Fruit fly (Drosophila melanogaster) whole organism, embryonic: Measurements from ENCODE around the gene CG32700.

Experiments
- Adf1 ChIP-seq: fragments of 200-800 bp; sonication (Bioruptor generic); IDR thresholded peaks from 2 replicates; pipeline ENCODE4 v1.3.6; 2022; ENCODE audit warnings: missing biosample characterization, missing genetic modification characterization
- BEAF-32 ChIP-seq: fragments of 200-800 bp; sonication (Bioruptor generic); optimal IDR thresholded peaks from 3 replicates; lab custom pipeline; 2017; ENCODE audit warnings: missing biosample characterization, missing genetic modification characterization, mild to moderate bottlenecking, moderate library complexity, missing genetic modification reagents
- C15 ChIP-seq: fragments of 200-800 bp; sonication (Bioruptor generic); IDR thresholded peaks from 3 replicates; pipeline ENCODE4 v1.3.6; 2022; ENCODE audit warnings: missing biosample characterization, missing genetic modification characterization
- CG10147 ChIP-seq: fragments of 200-800 bp; sonication (Bioruptor generic); optimal IDR thresholded peaks from 2 replicates; lab custom pipeline; 2019; ENCODE audit warnings: missing biosample characterization, mild to moderate bottlenecking, missing genetic modification characterization, moderate library complexity
- CG10565 ChIP-seq: fragments of 200-800 bp; sonication (Bioruptor generic); optimal IDR thresholded peaks from 3 replicates; lab custom pipeline; 2016; ENCODE audit warnings: missing biosample characterization, mild to moderate bottlenecking, missing genetic modification characterization
- CG12071 ChIP-seq: fragments of 200-800 bp; sonication (Bioruptor generic); optimal IDR thresholded peaks from 3 replicates; lab custom pipeline; 2018; ENCODE audit warnings: missing biosample characterization, mild to moderate bottlenecking, missing genetic modification characterization
- CG12391 ChIP-seq: fragments of 200-800 bp; sonication (Bioruptor generic); optimal IDR thresholded peaks from 3 replicates; lab custom pipeline; 2018; ENCODE audit warnings: missing biosample characterization, mild to moderate bottlenecking, missing genetic modification characterization, moderate library complexity
- CG12659 ChIP-seq: fragments of 200-800 bp; sonication (Bioruptor generic); optimal IDR thresholded peaks from 3 replicates; lab custom pipeline; 2017; ENCODE audit warnings: mild to moderate bottlenecking, missing biosample characterization, missing genetic modification reagents, missing genetic modification characterization
- CG13424 ChIP-seq: fragments of 200-800 bp; sonication (Bioruptor generic); optimal IDR thresholded peaks from 2 replicates; lab custom pipeline; 2019; ENCODE audit warnings: missing biosample characterization, mild to moderate bottlenecking, missing genetic modification characterization, moderate library complexity
- CG14014 ChIP-seq: fragments of 200-800 bp; sonication (Bioruptor generic); IDR thresholded peaks from 2 replicates; pipeline ENCODE4 v1.3.6; 2022; ENCODE audit warnings: missing biosample characterization, missing genetic modification characterization
- CG15011 ChIP-seq: fragments of 200-800 bp; sonication (Bioruptor generic); optimal IDR thresholded peaks from 3 replicates; lab custom pipeline; 2018; ENCODE audit warnings: missing biosample characterization, mild to moderate bottlenecking, missing genetic modification characterization
- CG17568 ChIP-seq: fragments of 200-800 bp; sonication (Bioruptor generic); optimal IDR thresholded peaks from 2 replicates; lab custom pipeline; 2018; ENCODE audit warnings: missing biosample characterization, mild to moderate bottlenecking, missing genetic modification characterization, moderate library complexity
- CG17829 ChIP-seq: fragments of 200-800 bp; optimal IDR thresholded peaks from 2 replicates; lab custom pipeline; 2019; ENCODE audit warnings: missing biosample characterization, mild to moderate bottlenecking, missing genetic modification characterization, moderate library complexity
- CG18599 ChIP-seq: fragments of 200-800 bp; sonication (Bioruptor generic); optimal IDR thresholded peaks from 3 replicates; lab custom pipeline; 2017; ENCODE audit warnings: missing biosample characterization, missing genetic modification characterization, mild to moderate bottlenecking, moderate library complexity, missing genetic modification reagents
- CG2116 ChIP-seq: fragments of 200-800 bp; sonication (Bioruptor generic); optimal IDR thresholded peaks from 3 replicates; lab custom pipeline; 2018; ENCODE audit warnings: missing biosample characterization, mild to moderate bottlenecking, missing genetic modification characterization
- CG2678 ChIP-seq: fragments of 200-800 bp; sonication (Bioruptor generic); optimal IDR thresholded peaks from 3 replicates; lab custom pipeline; 2019; ENCODE audit warnings: missing biosample characterization, mild to moderate bottlenecking, missing genetic modification characterization, moderate library complexity
- CG32532 ChIP-seq: fragments of 200-800 bp; sonication (Bioruptor generic); IDR thresholded peaks from 2 replicates; pipeline ENCODE4 v1.3.6; 2022; ENCODE audit warnings: missing biosample characterization, missing genetic modification characterization
- CG3726 ChIP-seq: fragments of 200-800 bp; sonication (Bioruptor generic); IDR thresholded peaks from 3 replicates; pipeline ENCODE4, ENCODE4 v1.3.6; 2022; ENCODE audit warnings: missing biosample characterization, missing genetic modification characterization
- CG8281 ChIP-seq: fragments of 200-800 bp; sonication (Bioruptor generic); optimal IDR thresholded peaks from 2 replicates; lab custom pipeline; 2018; ENCODE audit warnings: missing biosample characterization, mild to moderate bottlenecking, missing genetic modification characterization, moderate library complexity
- CG9876 ChIP-seq: fragments of 200-800 bp; sonication (Bioruptor generic); optimal IDR thresholded peaks from 2 replicates; lab custom pipeline; 2016; ENCODE audit warnings: missing biosample characterization, missing genetic modification characterization
- Chrac-16 ChIP-seq: fragments of 200-800 bp; sonication (Bioruptor generic); optimal IDR thresholded peaks from 3 replicates; lab custom pipeline; 2016; ENCODE audit warnings: missing biosample characterization, missing genetic modification characterization
- Dip2 ChIP-seq: fragments of 200-800 bp; sonication (Bioruptor generic); IDR thresholded peaks from 2 replicates; pipeline ENCODE4 v1.3.6; 2022; ENCODE audit warnings: missing biosample characterization, missing genetic modification characterization
- Ets65A ChIP-seq: fragments of 200-800 bp; sonication (Bioruptor generic); peaks from one replicate; lab custom pipeline; 2016; ENCODE audit warnings: missing biosample characterization, missing genetic modification characterization
- Fer3 ChIP-seq: fragments of 200-800 bp; sonication (Bioruptor generic); optimal IDR thresholded peaks from 2 replicates; lab custom pipeline; 2018; ENCODE audit warnings: missing biosample characterization, mild to moderate bottlenecking, missing genetic modification characterization, moderate library complexity
- HLH54F ChIP-seq: fragments of 200-800 bp; sonication (Bioruptor generic); optimal IDR thresholded peaks from 3 replicates; lab custom pipeline; 2016; ENCODE audit warnings: missing biosample characterization, missing genetic modification characterization
- Hmx ChIP-seq: fragments of 200-800 bp; sonication (Bioruptor generic); optimal IDR thresholded peaks from 2 replicates; lab custom pipeline; 2016; ENCODE audit warnings: missing biosample characterization, missing genetic modification characterization
- Kr ChIP-seq: fragments of 200-800 bp; sonication (Bioruptor generic); optimal IDR thresholded peaks from 2 replicates; lab custom pipeline; 2017; ENCODE audit warnings: missing biosample characterization, mild to moderate bottlenecking, missing genetic modification characterization
- MESR4 ChIP-seq: fragments of 200-800 bp; sonication (Bioruptor generic); optimal IDR thresholded peaks from 2 replicates; lab custom pipeline; 2018; ENCODE audit warnings: missing biosample characterization, mild to moderate bottlenecking, missing genetic modification characterization, moderate library complexity
- Nf-YC ChIP-seq: fragments of 200-800 bp; optimal IDR thresholded peaks from 3 replicates; lab custom pipeline; 2019; ENCODE audit warnings: missing biosample characterization, mild to moderate bottlenecking, missing genetic modification characterization, moderate library complexity
- Sin3A ChIP-seq: fragments of >200 bp; optimal IDR thresholded peaks from 2 replicates; lab custom pipeline; 2018
- Sox100B ChIP-seq: fragments of 200-800 bp; sonication (Bioruptor generic); optimal IDR thresholded peaks from 3 replicates; lab custom pipeline; 2018; ENCODE audit warnings: missing biosample characterization, mild to moderate bottlenecking, missing genetic modification characterization
- Sry-δ ChIP-seq: fragments of 200-800 bp; sonication (Bioruptor generic); optimal IDR thresholded peaks from 2 replicates; lab custom pipeline; 2016; ENCODE audit warnings: missing biosample characterization, missing genetic modification characterization
- ash1 ChIP-seq: fragments of 200-800 bp; sonication (Bioruptor generic); optimal IDR thresholded peaks from 2 replicates; lab custom pipeline; 2018; ENCODE audit warnings: missing biosample characterization, mild to moderate bottlenecking, missing genetic modification characterization
- bab2 ChIP-seq: fragments of 200-800 bp; sonication (Bioruptor generic); optimal IDR thresholded peaks from 2 replicates; lab custom pipeline; 2016; ENCODE audit warnings: missing biosample characterization, missing genetic modification characterization
- bcd ChIP-seq: fragments of 200-800 bp; sonication (Bioruptor generic); optimal IDR thresholded peaks from 2 replicates; lab custom pipeline; 2017; ENCODE audit warnings: missing biosample characterization, mild to moderate bottlenecking, missing genetic modification characterization
- cad ChIP-seq: fragments of >200 bp; optimal IDR thresholded peaks from 2 replicates; lab custom pipeline; 2017; ENCODE audit warnings: missing biosample characterization, missing genetic modification characterization
- cas ChIP-seq: fragments of 200-800 bp; sonication (Bioruptor generic); IDR thresholded peaks from 2 replicates; pipeline ENCODE4 v1.3.6; 2022; ENCODE audit warnings: missing biosample characterization, missing genetic modification characterization
- chinmo ChIP-seq: fragments of 200-800 bp; sonication (Bioruptor generic); IDR thresholded peaks from 4 replicates; pipeline ENCODE4 v1.3.6; 2022; ENCODE audit warnings: missing biosample characterization, missing genetic modification characterization; ENCODE audit not compliant: partially characterized antibody
- corto ChIP-seq: fragments of 200-800 bp; sonication (Bioruptor generic); optimal IDR thresholded peaks from 2 replicates; lab custom pipeline; 2016; ENCODE audit warnings: missing biosample characterization, mild to moderate bottlenecking, missing genetic modification characterization, moderate library complexity
- crol ChIP-seq: fragments of 200-800 bp; sonication (Bioruptor generic); IDR thresholded peaks from 2 replicates; pipeline ENCODE4 v1.3.6; 2022; ENCODE audit warnings: missing biosample characterization, missing genetic modification characterization
- cwo ChIP-seq: fragments of 200-800 bp; sonication (Bioruptor generic); optimal IDR thresholded peaks from 3 replicates; lab custom pipeline; 2017; ENCODE audit warnings: missing biosample characterization, missing genetic modification characterization, mild to moderate bottlenecking, moderate library complexity, missing genetic modification reagents
- da ChIP-seq: fragments of 200-800 bp; sonication (Bioruptor generic); optimal IDR thresholded peaks from 2 replicates; lab custom pipeline; 2016; ENCODE audit warnings: missing biosample characterization, missing genetic modification characterization
- dmrt99B ChIP-seq: fragments of 200-800 bp; sonication (Bioruptor generic); optimal IDR thresholded peaks from 2 replicates; lab custom pipeline; 2018; ENCODE audit warnings: missing biosample characterization, mild to moderate bottlenecking, missing genetic modification characterization, moderate library complexity
- dpn ChIP-seq, 2 experiments: fragments of 200-800 bp; sonication (Bioruptor generic); optimal IDR thresholded peaks; 3 replicates each; lab custom pipeline; 2016; ENCODE audit warnings: missing biosample characterization in 2 of 2, missing genetic modification characterization in 2 of 2
- eyg ChIP-seq: fragments of 200-800 bp; sonication (Bioruptor generic); optimal IDR thresholded peaks from 3 replicates; lab custom pipeline; 2016; ENCODE audit warnings: missing biosample characterization, missing genetic modification characterization
- fru ChIP-seq: fragments of >200 bp; optimal IDR thresholded peaks from 2 replicates; lab custom pipeline; 2017
- gsb-n ChIP-seq: fragments of 200-800 bp; sonication (Bioruptor generic); optimal IDR thresholded peaks from 3 replicates; lab custom pipeline; 2018; ENCODE audit warnings: missing biosample characterization, mild to moderate bottlenecking, missing genetic modification characterization
- lmd ChIP-seq: fragments of 200-800 bp; sonication (Bioruptor generic); IDR thresholded peaks from 2 replicates; pipeline ENCODE4 v1.3.6; 2022; ENCODE audit warnings: missing biosample characterization, missing genetic modification characterization
- sc ChIP-seq, 3 experiments: fragments of >200 bp in 2 of 3; fragments of 200-800 bp in 1 of 3; sonication (Bioruptor generic) in 1 of 3; optimal IDR thresholded peaks; 2 replicates in 2 of 3; 3 replicates in 1 of 3; lab custom pipeline; 2017; ENCODE audit warnings: mild to moderate bottlenecking in 1 of 3, missing biosample characterization in 1 of 3, missing genetic modification characterization in 1 of 3, missing genetic modification reagents in 1 of 3
- schlank ChIP-seq: fragments of 200-800 bp; sonication (Bioruptor generic); optimal IDR thresholded peaks from 2 replicates; lab custom pipeline; 2018; ENCODE audit warnings: missing biosample characterization, mild to moderate bottlenecking, missing genetic modification characterization
- sd ChIP-seq: fragments of 200-800 bp; sonication (Bioruptor generic); optimal IDR thresholded peaks from 3 replicates; lab custom pipeline; 2018; ENCODE audit warnings: missing biosample characterization, mild to moderate bottlenecking, missing genetic modification characterization, moderate library complexity
- slou ChIP-seq: fragments of 200-800 bp; sonication (Bioruptor generic); optimal IDR thresholded peaks from 3 replicates; lab custom pipeline; 2016; ENCODE audit warnings: missing biosample characterization, missing genetic modification characterization

Gene CG32700

DNA sequence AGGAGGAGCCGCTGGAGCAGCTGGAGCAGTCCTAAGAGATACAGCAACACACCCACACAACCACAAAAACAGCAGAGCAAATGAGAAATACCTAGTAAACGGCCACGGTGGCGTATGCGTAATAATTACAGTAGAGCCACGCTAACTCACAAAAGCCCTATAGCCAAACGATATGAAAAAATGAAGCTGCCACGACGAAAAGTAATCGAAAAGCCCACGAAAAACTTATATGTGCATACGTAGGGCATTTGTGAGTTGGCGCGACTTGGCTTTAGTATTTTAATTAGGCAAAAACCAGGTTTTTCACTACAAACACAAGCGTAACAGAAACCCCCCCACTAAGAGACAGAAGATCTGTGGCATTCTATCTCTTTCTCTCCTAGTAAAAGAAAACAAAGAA, 37.2 kb upstream of the CG32700 start (continued):
- TF ChIP-seq CG17568 (GFP tag; lab: Kevin White, UChicago) (no peak), CG32532 (GFP tag; lab: Robert Waterston, UW) (peak; percentile 38), bab2 (GFP tag; lab: Kevin White, UChicago) (peak; percentile 32), sd (peak; percentile 36), crol (GFP tag; lab: Robert Waterston, UW) (no peak), slou (no peak), Dip2 (GFP tag; lab: Robert Waterston, UW) (no peak), corto (GFP tag; lab: Kevin White, UChicago) (no peak), CG9876 (GFP tag; lab: Kevin White, UChicago) (no peak), fru (lab: Kevin White, UChicago) (no peak), cad (no peak), Hmx (GFP tag; lab: Kevin White, UChicago) (no peak), Kr (no peak), C15 (GFP tag; lab: Robert Waterston, UW) (no peak), Adf1 (no peak), da (GFP tag; lab: Kevin White, UChicago) (no peak), CG8281 (tag; lab: Kevin White, UChicago) (no peak), CG12391 (tag; lab: Kevin White, UChicago) (no peak), Chrac-16 (GFP tag; lab: Kevin White, UChicago) (no peak), Ets65A (GFP tag; lab: Kevin White, UChicago) (no peak), CG12659 (GFP tag; lab: Kevin White, UChicago) (no peak), cas (GFP tag; lab: Robert Waterston, UW) (no peak), Sox100B (GFP tag; lab: Kevin White, UChicago) (no peak), HLH54F (GFP tag; lab: Kevin White, UChicago) (no peak), CG13424 (peak; percentile 18), chinmo (GFP tag; lab: Robert Waterston, UW) (no peak), Fer3 (tag; lab: Kevin White, UChicago) (no peak), MESR4 (GFP tag; lab: Kevin White, UChicago) (no peak), BEAF-32 (GFP tag; lab: Kevin White, UChicago) (no peak), schlank (tag; lab: Kevin White, UChicago) (no peak), dmrt99B (tag; lab: Kevin White, UChicago) (peak; percentile 13), dpn (GFP tag; optimal IDR thresholded peaks at IDR 0.05; lab: Kevin White, UChicago) (peak; percentile 7), Nf-YC (tag; lab: Kevin White, UChicago) (no peak), CG2678 (tag; lab: Kevin White, UChicago) (peak; percentile 36), CG17829 (tag; lab: Kevin White, UChicago) (no peak), lmd (GFP tag; lab: Robert Waterston, UW) (peak; percentile 52; the same call in 1 of the 2 replicates), CG10565 (GFP tag; lab: Kevin White, UChicago) (no peak), ash1 (GFP tag; lab: Kevin White, UChicago) (no peak), CG12071 (GFP tag; lab: Kevin White, UChicago) (no peak), sc (optimal IDR thresholded peaks at IDR 0.05; lab: Kevin White, UChicago) (no peak), sc (GFP tag; optimal IDR thresholded peaks at IDR 0.05; lab: Kevin White, UChicago) (no peak), cwo (GFP tag; lab: Kevin White, UChicago) (peak; percentile 7), CG10147 (no peak), CG2116 (no peak), CG15011 (no peak), Sry-δ (GFP tag; lab: Kevin White, UChicago) (no peak), CG14014 (peak; percentile 38; the same call in 1 of the 2 replicates), eyg (GFP tag; lab: Kevin White, UChicago) (no peak), CG3726 (GFP tag; lab: Robert Waterston, UW) (no peak), Sin3A (lab: Kevin White, UChicago) (no peak), bcd (GFP tag; lab: Kevin White, UChicago) (no peak), gsb-n (tag; lab: Kevin White, UChicago) (no peak), CG18599 (peak; percentile 1)
